Worm (Caenorhabditis elegans): ENCODE results near the gene Y61A9LA.3.
A peak's percentile ranks its signal among the peaks of the same experiment; 100 is the strongest.

Y61A9LA.3 gene

ce11 chrV:4628517-4628930, 57.6 kb downstream of the Y61A9LA.3 start, which contains the start of gene pmt-2:
Gene pmt-2, plus strand, starts transcription at chrV:4628580.
- TF ChIP-seq F13C5.2 (tag; optimal IDR thresholded peaks at IDR 0.05) (no peak), B0310.2 (tag; optimal IDR thresholded peaks at IDR 0.05) (no peak), hmg-4 (GFP tag; optimal IDR thresholded peaks at IDR 0.05) (no peak)

DNA sequence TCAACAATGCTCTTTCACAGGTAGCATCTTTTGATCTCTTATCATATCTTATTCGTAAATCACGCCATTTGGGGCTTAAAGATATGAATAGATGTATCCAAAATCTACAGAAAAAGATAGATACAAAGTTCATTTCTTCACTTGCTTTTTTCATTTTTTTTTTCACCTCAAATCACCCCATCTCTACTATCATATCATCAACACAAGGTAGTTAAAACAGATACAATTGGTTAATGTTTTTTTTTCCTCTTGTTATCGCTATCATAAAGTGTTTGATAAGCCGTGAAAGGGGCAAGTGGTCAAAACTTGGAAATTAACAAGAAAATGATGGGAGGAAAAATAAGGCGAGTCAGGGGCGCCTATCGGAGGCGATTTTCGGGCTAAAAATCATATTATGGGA, 59.3 kb downstream of the Y61A9LA.3 start:
- TF ChIP-seq hmg-4 (GFP tag; optimal IDR thresholded peaks at IDR 0.05) = no peak
- no peak for TF ChIP-seq ets-7 (tag; optimal IDR thresholded peaks at IDR 0.05)
- TF ChIP-seq ceh-36 (tag; optimal IDR thresholded peaks at IDR 0.05) = no peak
- TF ChIP-seq B0310.2 (tag; optimal IDR thresholded peaks at IDR 0.05) = no peak

DNA sequence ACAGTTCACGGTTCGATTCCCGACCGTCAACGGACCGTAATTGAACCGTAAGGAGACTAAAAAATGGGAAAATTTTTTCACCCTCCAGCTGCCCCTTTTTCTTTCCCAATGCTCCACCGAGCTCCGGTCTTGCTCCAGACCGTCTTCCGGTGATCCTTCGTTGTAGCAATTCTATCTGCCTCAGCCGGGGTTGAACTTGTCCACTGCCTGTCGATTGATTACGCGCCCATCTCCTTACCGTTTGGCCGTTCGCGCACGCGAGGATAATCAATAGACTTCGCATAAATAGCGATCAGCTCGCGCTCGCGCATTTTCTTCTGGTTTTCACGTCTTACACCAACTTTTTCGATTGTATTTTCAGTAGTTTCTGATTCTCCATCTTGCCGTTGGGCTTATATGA, 61.9 kb downstream of the Y61A9LA.3 start:
- TF ChIP-seq scrt-1 (GFP tag; IDR thresholded peaks at IDR 0.05) = 0 out of 2 replicates have a peak, but pooled peaks have one; percentile 49
